Fruit fly (Drosophila melanogaster) whole organism, pupa: ENCODE measurements around the gene CG33648.

ENCODE experiments used
- CG10348 ChIP-seq: fragments of 200-800 bp; sonication (Bioruptor generic); IDR thresholded peaks from 2 replicates; pipeline ENCODE4 v1.3.6; 2022; ENCODE audit warnings: missing biosample characterization, missing genetic modification characterization
- CG12605 ChIP-seq: fragments of 200-800 bp; sonication (Bioruptor generic); IDR thresholded peaks from 2 replicates; pipeline ENCODE4 v1.3.6; 2022; ENCODE audit warnings: missing biosample characterization, missing genetic modification characterization
- CG13204 ChIP-seq: fragments of 200-800 bp; sonication (Bioruptor generic); optimal IDR thresholded peaks from 2 replicates; lab custom pipeline; 2018; ENCODE audit warnings: missing biosample characterization, mild to moderate bottlenecking, missing genetic modification characterization, moderate library complexity
- CG14655 ChIP-seq: fragments of 200-800 bp; sonication (Bioruptor generic); optimal IDR thresholded peaks from 3 replicates; lab custom pipeline; 2017; ENCODE audit warnings: mild to moderate bottlenecking, missing biosample characterization, missing genetic modification reagents, missing genetic modification characterization
- CG15710 ChIP-seq: fragments of 200-800 bp; sonication (Bioruptor generic); optimal IDR thresholded peaks from 2 replicates; lab custom pipeline; 2018; ENCODE audit warnings: missing biosample characterization, mild to moderate bottlenecking, missing genetic modification characterization, moderate library complexity
- CG17806 ChIP-seq: fragments of 200-800 bp; sonication (Bioruptor generic); optimal IDR thresholded peaks from 2 replicates; lab custom pipeline; 2018; ENCODE audit warnings: missing biosample characterization, mild to moderate bottlenecking, missing genetic modification characterization, moderate library complexity
- CG32121 ChIP-seq: fragments of 200-800 bp; sonication (Bioruptor generic); IDR thresholded peaks from 2 replicates; pipeline ENCODE4 v1.3.6; 2022; ENCODE audit warnings: missing biosample characterization, missing genetic modification characterization
- CG34367 ChIP-seq: fragments of 200-800 bp; sonication (Bioruptor generic); optimal IDR thresholded peaks from 2 replicates; lab custom pipeline; 2018; ENCODE audit warnings: missing biosample characterization, mild to moderate bottlenecking, missing genetic modification characterization
- CG4496 ChIP-seq: fragments of 200-800 bp; sonication (Bioruptor generic); IDR thresholded peaks from 3 replicates; pipeline ENCODE4 v1.3.6; 2022; ENCODE audit warnings: missing biosample characterization, missing genetic modification characterization
- CG8159 ChIP-seq: fragments of 200-800 bp; sonication (Bioruptor generic); optimal IDR thresholded peaks from 3 replicates; lab custom pipeline; 2018; ENCODE audit warnings: missing biosample characterization, mild to moderate bottlenecking, missing genetic modification characterization, moderate library complexity
- CG8301 ChIP-seq: fragments of 200-800 bp; sonication (Bioruptor generic); optimal IDR thresholded peaks from 2 replicates; lab custom pipeline; 2018; ENCODE audit warnings: missing biosample characterization, mild to moderate bottlenecking, missing genetic modification characterization
- CG9948 ChIP-seq: fragments of 200-800 bp; sonication (Bioruptor generic); optimal IDR thresholded peaks from 2 replicates; lab custom pipeline; 2018; ENCODE audit warnings: missing biosample characterization, mild to moderate bottlenecking, missing genetic modification characterization, moderate library complexity
- D1 ChIP-seq: fragments of 200-800 bp; sonication (Bioruptor generic); optimal IDR thresholded peaks from 2 replicates; lab custom pipeline; 2018; ENCODE audit warnings: missing biosample characterization, mild to moderate bottlenecking, missing genetic modification characterization, moderate library complexity
- EcR ChIP-seq: fragments of 200-800 bp; sonication (Bioruptor generic); optimal IDR thresholded peaks from 3 replicates; lab custom pipeline; 2019; ENCODE audit warnings: missing biosample characterization, missing genetic modification characterization, mild to moderate bottlenecking, moderate library complexity, missing genetic modification reagents
- Ets98B ChIP-seq: fragments of 200-800 bp; sonication (Bioruptor generic); IDR thresholded peaks from 2 replicates; pipeline ENCODE4 v1.3.6; 2022; ENCODE audit warnings: missing biosample characterization, missing genetic modification characterization
- Pif1A ChIP-seq: fragments of 200-800 bp; sonication (Bioruptor generic); optimal IDR thresholded peaks from 3 replicates; lab custom pipeline; 2016; ENCODE audit warnings: missing biosample characterization, missing genetic modification characterization
- Pif1B ChIP-seq: fragments of 200-800 bp; sonication (Bioruptor generic); optimal IDR thresholded peaks from 3 replicates; lab custom pipeline; 2016; ENCODE audit warnings: missing biosample characterization, missing genetic modification characterization
- Snoo ChIP-seq: fragments of 200-800 bp; sonication (Bioruptor generic); optimal IDR thresholded peaks from 3 replicates; lab custom pipeline; 2017; ENCODE audit warnings: missing biosample characterization, mild to moderate bottlenecking, missing genetic modification characterization, inconsistent platforms
- fd96Ca ChIP-seq: fragments of 200-800 bp; sonication (Bioruptor generic); IDR thresholded peaks from 3 replicates; pipeline ENCODE4 v1.3.6; 2022; ENCODE audit warnings: missing biosample characterization, missing genetic modification characterization
- gl ChIP-seq: fragments of 200-800 bp; sonication (Bioruptor generic); optimal IDR thresholded peaks from 2 replicates; lab custom pipeline; 2018; ENCODE audit warnings: missing biosample characterization, mild to moderate bottlenecking, missing genetic modification characterization
- rn ChIP-seq: fragments of 200-800 bp; sonication (Bioruptor generic); IDR thresholded peaks from 2 replicates; pipeline ENCODE4 v1.3.6; 2022; ENCODE audit warnings: missing biosample characterization, missing genetic modification characterization

CG33648 gene

DNA sequence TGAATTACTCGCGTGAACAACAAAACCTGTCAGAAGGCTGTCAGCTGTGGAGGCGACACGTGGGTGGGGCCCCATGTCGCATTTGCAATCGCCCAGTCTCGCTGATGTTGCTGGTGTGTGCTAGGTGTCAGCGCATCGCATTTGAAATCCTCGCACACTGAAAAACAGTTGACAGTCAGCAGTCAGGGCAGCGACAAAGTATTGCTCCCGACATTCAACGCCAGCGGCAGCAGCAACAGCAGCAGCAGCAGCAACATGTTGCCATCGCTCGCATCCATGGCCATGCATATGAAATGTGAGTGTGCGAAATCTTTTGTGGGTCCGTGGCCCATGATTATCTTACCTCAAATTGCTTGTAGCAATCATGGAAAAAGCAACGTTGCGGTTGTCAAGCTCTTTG, 12.9 kb upstream of the CG33648 start:
- TF ChIP-seq CG15710 (tag; lab: Kevin White, UChicago) (no peak), Ets98B (no peak), Snoo (tag; lab: Kevin White, UChicago) (no peak), EcR (GFP tag; lab: Kevin White, UChicago) (no peak), CG4496 (GFP tag; lab: Robert Waterston, UW) (0 out of 3 replicates have a peak, but pooled peaks have one; percentile 30), rn (GFP tag; lab: Robert Waterston, UW) (no peak), CG12605 (GFP tag; lab: Robert Waterston, UW) (no peak)

- no peak for TF ChIP-seq Pif1A
Observed at dm6 chr2L:14511872-14512271, 12.2 kb upstream of the CG33648 start.

DNA sequence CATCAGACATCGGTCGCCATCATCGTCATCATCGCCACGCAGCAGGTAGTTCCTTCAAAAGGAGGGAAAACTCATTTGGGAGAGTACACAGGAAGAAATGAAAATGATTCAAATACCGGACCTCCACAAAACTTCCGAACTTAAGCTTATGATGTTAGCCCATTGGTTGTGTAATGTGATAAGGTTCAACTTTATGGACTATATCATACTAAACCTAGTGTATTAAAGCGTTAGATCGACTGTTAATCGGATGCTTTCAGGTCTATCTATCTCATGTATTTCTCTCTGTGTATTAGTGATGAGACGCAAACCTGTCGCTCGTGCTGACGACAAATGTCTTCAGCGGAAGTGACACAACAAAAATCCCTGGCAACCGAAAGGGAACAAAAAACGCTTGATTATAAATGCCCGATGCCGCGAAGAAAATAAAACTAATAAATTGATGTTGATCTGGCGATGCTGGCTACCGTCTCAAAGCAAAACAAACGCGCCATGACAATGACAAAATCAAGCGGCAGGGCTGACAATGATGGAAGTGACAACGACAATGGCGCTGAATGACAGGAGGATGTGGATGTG, 11.2 kb upstream of the CG33648 start:
- TF ChIP-seq CG9948 (tag; lab: Kevin White, UChicago) (peak; percentile 73), CG12605 (GFP tag; lab: Robert Waterston, UW) (no peak), EcR (GFP tag; lab: Kevin White, UChicago) (no peak), Ets98B (0 out of 2 replicates have a peak, but pooled peaks have one; percentile 6), CG13204 (no peak), Snoo (tag; lab: Kevin White, UChicago) (peak; percentile 35), CG32121 (GFP tag; lab: Robert Waterston, UW) (no peak), CG14655 (GFP tag; lab: Kevin White, UChicago) (peak; percentile 73), gl (tag; lab: Kevin White, UChicago) (no peak), CG8159 (tag; lab: Kevin White, UChicago) (peak; percentile 43), Pif1B (GFP tag; lab: Kevin White, UChicago) (peak; percentile 10), CG10348 (GFP tag; lab: Robert Waterston, UW) (no peak), CG8301 (tag; lab: Kevin White, UChicago) (peak; percentile 61), CG15710 (tag; lab: Kevin White, UChicago) (peak; percentile 33), rn (GFP tag; lab: Robert Waterston, UW) (no peak), Pif1A (peak; percentile 59), CG34367 (tag; lab: Kevin White, UChicago) (peak; percentile 13), fd96Ca (peak; percentile 49; the same call in 1 of the 3 replicates), D1 (tag; lab: Kevin White, UChicago) (no peak), CG17806 (tag; lab: Kevin White, UChicago) (peak; percentile 67), CG4496 (GFP tag; lab: Robert Waterston, UW) (0 out of 3 replicates have a peak, but pooled peaks have one; percentile 16)

DNA sequence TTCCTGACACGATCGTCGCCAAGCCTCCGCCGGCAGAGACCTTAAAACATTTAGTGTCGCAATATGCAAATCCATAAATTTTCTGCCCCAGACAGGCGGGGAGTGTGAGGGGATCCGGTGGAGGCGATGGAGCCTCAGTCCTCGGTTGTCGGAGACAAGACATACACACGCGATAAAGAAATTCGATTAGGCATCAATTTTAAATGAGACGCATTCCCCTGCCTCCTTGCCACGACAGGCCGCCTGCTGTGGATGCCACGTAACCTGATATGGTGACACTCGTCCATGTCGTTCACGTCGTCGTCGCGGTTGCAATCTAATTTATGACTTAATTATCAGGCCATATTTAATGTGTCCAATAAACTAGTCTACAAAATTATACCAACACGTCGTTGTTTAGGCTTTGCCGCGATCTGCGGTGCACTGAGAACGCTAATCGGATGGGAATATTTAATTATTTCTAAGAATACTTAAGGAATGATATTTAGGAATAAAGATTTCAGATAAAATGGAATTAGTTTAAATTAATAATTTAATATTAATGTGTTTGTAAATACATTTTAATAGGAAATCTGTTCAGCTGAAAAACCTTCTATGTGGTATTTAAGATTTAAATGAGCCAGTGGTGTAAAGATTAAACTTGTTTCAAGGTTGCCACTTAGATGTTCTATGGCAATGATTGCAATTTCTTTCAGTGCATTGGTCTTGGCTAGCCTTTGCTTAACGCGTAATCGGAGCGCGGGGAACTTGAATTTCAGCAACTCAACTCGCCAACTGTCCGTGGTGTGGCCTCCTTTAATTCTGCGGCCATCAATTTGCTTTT, 8.7 kb upstream of the CG33648 start:
- TF ChIP-seq CG15710 (tag; lab: Kevin White, UChicago) (peak; percentile 91), CG34367 (tag; lab: Kevin White, UChicago) (peak; percentile 77), Pif1A (peak; percentile 42), CG32121 (GFP tag; lab: Robert Waterston, UW) (peak; percentile 86), CG17806 (tag; lab: Kevin White, UChicago) (peak; percentile 91), CG9948 (tag; lab: Kevin White, UChicago) (peak; percentile 89), CG10348 (GFP tag; lab: Robert Waterston, UW) (peak; percentile 37; the same call in 1 of the 2 replicates), Snoo (tag; lab: Kevin White, UChicago) (peak; percentile 66), Pif1B (GFP tag; lab: Kevin White, UChicago) (peak; percentile 72), Ets98B (peak; percentile 73), CG12605 (GFP tag; lab: Robert Waterston, UW) (no peak; the same call in 1 of the 2 replicates), CG13204 (peak; percentile 34), fd96Ca (peak; percentile 73; the same call in 1 of the 3 replicates), D1 (tag; lab: Kevin White, UChicago) (peak; percentile 78), gl (tag; lab: Kevin White, UChicago) (peak; percentile 51), CG14655 (GFP tag; lab: Kevin White, UChicago) (peak; percentile 90), CG8159 (tag; lab: Kevin White, UChicago) (peak; percentile 96), CG4496 (GFP tag; lab: Robert Waterston, UW) (peak; percentile 86), CG8301 (tag; lab: Kevin White, UChicago) (peak; percentile 87), EcR (GFP tag; lab: Kevin White, UChicago) (peak; percentile 56), rn (GFP tag; lab: Robert Waterston, UW) (peak; percentile 63)

DNA sequence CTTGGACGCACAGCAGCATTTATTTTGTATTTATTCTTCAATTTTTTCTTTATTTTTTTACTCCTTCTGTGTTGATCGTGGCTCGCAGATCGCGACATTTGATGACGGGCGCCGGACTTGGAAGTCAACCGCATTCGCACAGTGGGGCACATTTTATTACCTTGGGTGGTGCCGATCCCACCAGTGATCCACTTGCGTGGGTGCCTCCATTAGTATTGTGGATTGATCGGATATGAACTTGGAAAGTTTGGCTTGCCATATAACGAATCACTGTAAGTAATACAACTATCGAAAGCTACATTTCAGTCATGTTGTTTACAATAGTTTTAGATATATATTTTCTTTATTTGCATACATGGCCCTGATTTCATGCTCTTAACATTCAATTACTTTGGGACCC, 7.8 kb upstream of the CG33648 start:
- TF ChIP-seq Pif1B (GFP tag; lab: Kevin White, UChicago) = peak; percentile 18
- TF ChIP-seq Pif1A = peak; percentile 23
- TF ChIP-seq CG4496 (GFP tag; lab: Robert Waterston, UW) = peak; percentile 46; the same call in 2 of the 3 replicates
- peak; percentile 27 for TF ChIP-seq gl (tag; lab: Kevin White, UChicago)
- no peak for TF ChIP-seq rn (GFP tag; lab: Robert Waterston, UW)
- no peak for TF ChIP-seq CG12605 (GFP tag; lab: Robert Waterston, UW)
- TF ChIP-seq, all 21 proteins: peak for 4
